Fruit fly (Drosophila melanogaster): ENCODE results near the gene CG42488.

dm6 chr3R:25462642-25463317 lies 20.1 kb upstream of the CG42488 start:
- peak; percentile 84 for TF ChIP-seq lz (GFP tag; optimal IDR thresholded peaks at IDR 0.05)
- peak; percentile 82 for TF ChIP-seq CG11902 (GFP tag; optimal IDR thresholded peaks at IDR 0.05)
- peak; percentile 91 for TF ChIP-seq CG6163 (GFP tag; IDR thresholded peaks at IDR 0.05)
- TF ChIP-seq Gug (GFP tag; IDR thresholded peaks at IDR 0.05), result peak; percentile 77
